Fruit fly (Drosophila melanogaster) whole organism, wandering third instar larva: ENCODE data around the gene CG6503.

Experiments used
- Abd-B ChIP-seq: fragments of >200 bp; optimal IDR thresholded peaks from 2 replicates; lab custom pipeline; 2017; ENCODE audit warnings: missing biosample characterization, missing genetic modification characterization
- CG32264 ChIP-seq: fragments of 200-800 bp; sonication (Bioruptor generic); optimal IDR thresholded peaks from 2 replicates; lab custom pipeline; 2016; ENCODE audit warnings: missing biosample characterization, missing genetic modification characterization
- HLH106 ChIP-seq: fragments of 200-800 bp; optimal IDR thresholded peaks from 3 replicates; lab custom pipeline; 2019; ENCODE audit warnings: missing biosample characterization, mild to moderate bottlenecking, missing genetic modification characterization, moderate library complexity
- Mio ChIP-seq: sonication (Bioruptor generic); optimal IDR thresholded peaks from 2 replicates; lab custom pipeline; 2016; ENCODE audit warnings: missing biosample characterization, missing genetic modification characterization
- N ChIP-seq: fragments of >200 bp; optimal IDR thresholded peaks from 2 replicates; lab custom pipeline; 2018; ENCODE audit warnings: missing biosample characterization, missing external identifiers, missing genetic modification characterization
- OdsH ChIP-seq: fragments of 200-800 bp; sonication (Bioruptor generic); optimal IDR thresholded peaks from 2 replicates; lab custom pipeline; 2016; ENCODE audit warnings: missing biosample characterization, mild to moderate bottlenecking, missing genetic modification characterization
- fru ChIP-seq: fragments of 200-800 bp; sonication (Bioruptor generic); optimal IDR thresholded peaks from 3 replicates; lab custom pipeline; 2016; ENCODE audit warnings: missing biosample characterization, mild to moderate bottlenecking, missing genetic modification characterization
- psq ChIP-seq: fragments of 200-800 bp; sonication (Bioruptor generic); optimal IDR thresholded peaks from 3 replicates; lab custom pipeline; 2017; ENCODE audit warnings: missing biosample characterization, mild to moderate bottlenecking, missing genetic modification characterization, moderate library complexity
- rgr ChIP-seq: fragments of 200-800 bp; sonication (Bioruptor generic); optimal IDR thresholded peaks from 3 replicates; lab custom pipeline; 2016; ENCODE audit warnings: missing biosample characterization, mild to moderate bottlenecking, missing genetic modification characterization
- usp ChIP-seq: fragments of >200 bp; optimal IDR thresholded peaks from 2 replicates; lab custom pipeline; 2017; ENCODE audit warnings: missing biosample characterization, missing genetic modification characterization

dm6 chr3R:26425005-26425404 lies at the start of gene CG6503:
- no peak for TF ChIP-seq OdsH (GFP tag; lab: Kevin White, UChicago)
- no peak for TF ChIP-seq HLH106 (tag; lab: Kevin White, UChicago)
- no peak for TF ChIP-seq CG32264
- no peak for TF ChIP-seq Mio (GFP tag; lab: Kevin White, UChicago)
- TF ChIP-seq N (GFP tag; lab: Kevin White, UChicago): no peak
- TF ChIP-seq rgr: no peak
- TF ChIP-seq psq (GFP tag; lab: Kevin White, UChicago): no peak
- TF ChIP-seq Abd-B (GFP tag; lab: Kevin White, UChicago): no peak
- no peak for TF ChIP-seq fru (GFP tag; lab: Kevin White, UChicago)
- TF ChIP-seq usp (GFP tag; lab: Kevin White, UChicago): no peak
